Worm (Caenorhabditis elegans): ENCODE data around the gene Y54G2A.41.
"Not testable (repeated sequence)": the region's sequence is repeated elsewhere in the genome, so short reads cannot be mapped to it uniquely, and the experiment has no call there.

Y54G2A.41 gene

ce11 chrIV:2711122-2711669 is 40.5 kb upstream of the Y54G2A.41 start:
- TF ChIP-seq pha-2 (tag; optimal IDR thresholded peaks at IDR 0.05) (no peak), madf-2 (tag; optimal IDR thresholded peaks at IDR 0.05) (no peak), F13H6.1 (tag; optimal IDR thresholded peaks at IDR 0.05) (no peak), hlh-30 (tag; optimal IDR thresholded peaks at IDR 0.05; ENCODE audit: insufficient read depth) (no peak), pax-1 (tag; optimal IDR thresholded peaks at IDR 0.05) (no peak), nhr-11 (tag; optimal IDR thresholded peaks at IDR 0.05) (no peak), pag-3 (tag; optimal IDR thresholded peaks at IDR 0.05; ENCODE audit: borderline replicate concordance) (no peak), unc-42 (tag; optimal IDR thresholded peaks at IDR 0.05) (no peak), sdc-2 (tag; optimal IDR thresholded peaks at IDR 0.05) (no peak)

ce11 chrIV:2712935-2713334 is 38.7 kb upstream of the Y54G2A.41 start, which contains the start of gene Y94H6A.12:
Gene Y94H6A.12 (minus strand): TSS chrIV:2713035.
- no peak for TF ChIP-seq ceh-19 (GFP tag; optimal IDR thresholded peaks at IDR 0.05)
- TF ChIP-seq sox-4 (tag; optimal IDR thresholded peaks at IDR 0.05) = no peak
- TF ChIP-seq npax-4 (tag; optimal IDR thresholded peaks at IDR 0.05) = no peak
- TF ChIP-seq ceh-2 (tag; optimal IDR thresholded peaks at IDR 0.05) = no peak
- TF ChIP-seq ceh-31 (tag; optimal IDR thresholded peaks at IDR 0.05) = no peak
- no peak for TF ChIP-seq ceh-9 (tag; optimal IDR thresholded peaks at IDR 0.05)
- TF ChIP-seq pax-1 (tag; optimal IDR thresholded peaks at IDR 0.05) = no peak

- TF ChIP-seq pat-9 (tag; optimal IDR thresholded peaks at IDR 0.05); mec-3 (tag; optimal IDR thresholded peaks at IDR 0.05; ENCODE audit: borderline replicate concordance); nhr-11 (tag; optimal IDR thresholded peaks at IDR 0.05): not testable (repeated sequence)
These were observed 35.2 kb upstream of the Y54G2A.41 start, which contains the start of gene Y94H6A.7 for ce11 chrIV:2716474-2716873. Gene Y94H6A.7 (minus strand): TSS chrIV:2716574.

- not testable (repeated sequence) for TF ChIP-seq zip-5, pha-4, C08G9.2 (tag; optimal IDR thresholded peaks at IDR 0.05)
These were observed 31.9 kb upstream of the Y54G2A.41 start, which contains the start of gene ndua-12 for ce11 chrIV:2719734-2720133. Gene ndua-12 (minus strand): TSS chrIV:2719834.

- TF ChIP-seq ceh-18 (tag; optimal IDR thresholded peaks at IDR 0.05) (peak; percentile 13), C38D4.7 (GFP tag; optimal IDR thresholded peaks at IDR 0.05) (no peak), ztf-16 (tag; optimal IDR thresholded peaks at IDR 0.05) (no peak), dve-1 (tag; optimal IDR thresholded peaks at IDR 0.05) (no peak), ceh-48 (tag; optimal IDR thresholded peaks at IDR 0.05) (peak; percentile 7), sdc-2 (tag; optimal IDR thresholded peaks at IDR 0.05) (no peak), unc-42 (tag; optimal IDR thresholded peaks at IDR 0.05) (peak; percentile 24), lin-11 (tag; optimal IDR thresholded peaks at IDR 0.05) (peak; percentile 19), elt-2 (tag; optimal IDR thresholded peaks at IDR 0.05) (peak; percentile 49), nfya-1 (tag; optimal IDR thresholded peaks at IDR 0.05) (peak; percentile 40), ceh-31 (tag; optimal IDR thresholded peaks at IDR 0.05) (peak; percentile 45), ceh-30 (tag; optimal IDR thresholded peaks at IDR 0.05) (no peak), ref-2 (tag; optimal IDR thresholded peaks at IDR 0.05) (peak; percentile 15), unc-86 (tag; optimal IDR thresholded peaks at IDR 0.05) (peak; percentile 15), gmeb-2 (tag; optimal IDR thresholded peaks at IDR 0.05) (peak; percentile 8), sox-4 (tag; optimal IDR thresholded peaks at IDR 0.05) (peak; percentile 4), ceh-2 (tag; optimal IDR thresholded peaks at IDR 0.05) (peak; percentile 41), hlh-15 (tag; optimal IDR thresholded peaks at IDR 0.05) (no peak), unc-3 (GFP tag; conservative IDR thresholded peaks at IDR 0.05) (0 out of 2 replicates have a peak, but pooled peaks have one; percentile 7), unc-3 (tag; optimal IDR thresholded peaks at IDR 0.05) (no peak), ceh-34 (tag; optimal IDR thresholded peaks at IDR 0.05) (no peak), rnt-1 (tag; optimal IDR thresholded peaks at IDR 0.05) (peak; percentile 0)
These were observed 25.9 kb upstream of the Y54G2A.41 start, which contains the start of gene ubxn-2 for ce11 chrIV:2725784-2726183. Gene ubxn-2 (minus strand): TSS chrIV:2725819.

Data from whole organism, late embryonic.